Fruit fly (Drosophila melanogaster) whole organism, wandering third instar larva: ENCODE results near the gene Agpat1.

Experiments used
- CG32264 ChIP-seq: fragments of 200-800 bp; sonication (Bioruptor generic); optimal IDR thresholded peaks from 2 replicates; lab custom pipeline; 2016; ENCODE audit warnings: missing biosample characterization, missing genetic modification characterization
- CG9705 ChIP-seq: fragments of 200-800 bp; sonication (Bioruptor generic); optimal IDR thresholded peaks from 2 replicates; lab custom pipeline; 2018; ENCODE audit warnings: missing biosample characterization, mild to moderate bottlenecking, missing genetic modification characterization
- Dif ChIP-seq: fragments of 200-275, 200-300 bp; sonication (Bioruptor generic); optimal IDR thresholded peaks from 2 replicates; lab custom pipeline; 2018; ENCODE audit warnings: missing biosample characterization, missing genetic modification characterization; ENCODE audit not compliant: partially characterized antibody
- GATAd ChIP-seq: sonication (Bioruptor generic); optimal IDR thresholded peaks from 2 replicates; lab custom pipeline; 2016; ENCODE audit warnings: missing biosample characterization, missing genetic modification characterization
- OdsH ChIP-seq: fragments of 200-800 bp; sonication (Bioruptor generic); optimal IDR thresholded peaks from 2 replicates; lab custom pipeline; 2016; ENCODE audit warnings: missing biosample characterization, mild to moderate bottlenecking, missing genetic modification characterization
- br ChIP-seq: fragments of 200-800 bp; sonication (Bioruptor generic); optimal IDR thresholded peaks from 2 replicates; lab custom pipeline; 2016; ENCODE audit warnings: missing biosample characterization, missing genetic modification characterization
- h ChIP-seq: fragments of 200-800 bp; sonication (Bioruptor generic); optimal IDR thresholded peaks from 3 replicates; lab custom pipeline; 2016; ENCODE audit warnings: missing biosample characterization, mild to moderate bottlenecking, missing genetic modification characterization
- lola ChIP-seq: fragments of >200 bp; optimal IDR thresholded peaks from 2 replicates; lab custom pipeline; 2017; ENCODE audit warnings: missing biosample characterization, missing genetic modification characterization
- pan ChIP-seq: fragments of >200 bp; optimal IDR thresholded peaks from 2 replicates; lab custom pipeline; 2017
- tai ChIP-seq: sonication (Bioruptor generic); optimal IDR thresholded peaks from 2 replicates; lab custom pipeline; 2016; ENCODE audit warnings: missing biosample characterization, missing genetic modification characterization
- usp ChIP-seq: fragments of >200 bp; optimal IDR thresholded peaks from 2 replicates; lab custom pipeline; 2017; ENCODE audit warnings: missing biosample characterization, missing genetic modification characterization

dm6 chrX:12735478-12736428 is 29.3 kb upstream of the Agpat1 start:
- TF ChIP-seq CG9705 (GFP tag; lab: Kevin White, UChicago): peak; percentile 94
- peak; percentile 72 for TF ChIP-seq CG32264 (GFP tag; lab: Kevin White, UChicago)
- TF ChIP-seq h (GFP tag; lab: Kevin White, UChicago): peak; percentile 90
- no peak for TF ChIP-seq usp (GFP tag; lab: Kevin White, UChicago)
- peak; percentile 92 for TF ChIP-seq br (GFP tag; lab: Kevin White, UChicago)
- TF ChIP-seq GATAd (GFP tag; lab: Kevin White, UChicago): peak; percentile 81
- TF ChIP-seq pan: no peak
- TF ChIP-seq Dif (GFP tag; lab: Kevin White, UChicago): peak; percentile 57
- TF ChIP-seq lola (GFP tag; lab: Kevin White, UChicago): no peak
- TF ChIP-seq tai (GFP tag; lab: Kevin White, UChicago): peak; percentile 91
- TF ChIP-seq OdsH (GFP tag; lab: Kevin White, UChicago): peak; percentile 92
